Worm (Caenorhabditis elegans) whole organism, L2 larva: ENCODE data around the gene syx-6.
A peak's percentile ranks its signal among the peaks of the same experiment; 100 is the strongest.

ENCODE experiments used
- F13H6.1 ChIP-seq: sonication (generic microtip); optimal IDR thresholded peaks from 2 replicates; lab custom pipeline; 2016; ENCODE audit warnings: missing genetic modification characterization, missing compliant biosample characterization
- R02D3.7 ChIP-seq: fragments of 150-350 bp; optimal IDR thresholded peaks from 2 replicates; lab custom pipeline; 2014; ENCODE audit warnings: missing biosample characterization, missing genetic modification characterization
- alr-1 ChIP-seq: fragments of 150-350 bp; optimal IDR thresholded peaks from 2 replicates; lab custom pipeline; 2014; ENCODE audit warnings: missing biosample characterization, missing genetic modification characterization
- ama-1 ChIP-seq: fragments of 150-350 bp; optimal IDR thresholded peaks from 2 replicates; lab custom pipeline; 2018; ENCODE audit warnings: inconsistent platforms
- blmp-1 ChIP-seq: sonication (generic microtip); optimal IDR thresholded peaks from 2 replicates; lab custom pipeline; 2017; ENCODE audit warnings: missing genetic modification characterization, mild to moderate bottlenecking, missing compliant biosample characterization, antibody characterized with exemption, moderate library complexity; ENCODE audit not compliant: insufficient read depth
- ceh-16 ChIP-seq: fragments of 150-350 bp; optimal IDR thresholded peaks from 2 replicates; lab custom pipeline; 2014; ENCODE audit warnings: missing biosample characterization, missing genetic modification characterization
- ceh-82 ChIP-seq: fragments of 150-350 bp; optimal IDR thresholded peaks from 2 replicates; lab custom pipeline; 2014; ENCODE audit warnings: missing biosample characterization, missing genetic modification characterization
- crh-2 ChIP-seq: sonication (generic microtip); optimal IDR thresholded peaks from 2 replicates; lab custom pipeline; 2017; ENCODE audit warnings: missing biosample characterization, missing genetic modification characterization
- dmd-4 ChIP-seq: sonication (generic microtip); optimal IDR thresholded peaks from 2 replicates; lab custom pipeline; 2017; ENCODE audit warnings: missing biosample characterization, missing genetic modification characterization
- egl-27 ChIP-seq: sonication (generic microtip); optimal IDR thresholded peaks from 3 replicates; lab custom pipeline; 2017; ENCODE audit warnings: missing biosample characterization, missing genetic modification reagents, missing genetic modification characterization
- elt-3 ChIP-seq: sonication (generic microtip); optimal IDR thresholded peaks from 2 replicates; lab custom pipeline; 2017; ENCODE audit warnings: missing biosample characterization, missing genetic modification characterization
- fos-1 ChIP-seq: fragments of 150-350 bp; optimal IDR thresholded peaks from 2 replicates; lab custom pipeline; 2014; ENCODE audit warnings: missing biosample characterization, missing genetic modification characterization
- lin-11 ChIP-seq: fragments of 150-350 bp; sonication (generic microtip); optimal IDR thresholded peaks from 2 replicates; lab custom pipeline; 2014; ENCODE audit warnings: missing biosample characterization, missing genetic modification characterization, inconsistent platforms, mixed read lengths
- lin-13 ChIP-seq: fragments of 150-350 bp; optimal IDR thresholded peaks from 2 replicates; lab custom pipeline; 2014; ENCODE audit warnings: missing biosample characterization, missing genetic modification reagents, missing genetic modification characterization
- lin-39 ChIP-seq: fragments of 150-350 bp; optimal IDR thresholded peaks from 2 replicates; lab custom pipeline; 2014; ENCODE audit warnings: missing biosample characterization, missing genetic modification reagents, missing genetic modification characterization
- lsy-2 ChIP-seq, 2 experiments: fragments of 150-350 bp in 1 of 2; sonication (generic microtip) in 1 of 2; optimal IDR thresholded peaks; 2 replicates each; lab custom pipeline; 2014 to 2017; ENCODE audit warnings: missing biosample characterization in 2 of 2, missing genetic modification characterization in 2 of 2
- mab-5 ChIP-seq: fragments of 150-350 bp; optimal IDR thresholded peaks from 2 replicates; lab custom pipeline; 2014; ENCODE audit warnings: missing biosample characterization, missing genetic modification characterization
- mdl-1 ChIP-seq, 2 experiments: fragments of 150-350 bp in 1 of 2; sonication (generic microtip) in 1 of 2; optimal IDR thresholded peaks; 2 replicates each; lab custom pipeline; 2017; ENCODE audit warnings: missing biosample characterization in 2 of 2, missing genetic modification characterization in 2 of 2
- nhr-10 ChIP-seq: sonication (generic microtip); optimal IDR thresholded peaks from 2 replicates; lab custom pipeline; 2017; ENCODE audit warnings: missing biosample characterization, missing genetic modification characterization
- nhr-11 ChIP-seq: fragments of 150-350 bp; optimal IDR thresholded peaks from 2 replicates; lab custom pipeline; 2014; ENCODE audit warnings: missing biosample characterization, missing genetic modification characterization
- nhr-129 ChIP-seq: fragments of 150-350 bp; optimal IDR thresholded peaks from 2 replicates; lab custom pipeline; 2014; ENCODE audit warnings: missing biosample characterization, missing genetic modification characterization
- nhr-21 ChIP-seq: fragments of 150-350 bp; optimal IDR thresholded peaks from 2 replicates; lab custom pipeline; 2014; ENCODE audit warnings: missing biosample characterization, missing genetic modification characterization
- nhr-23 ChIP-seq: fragments of 150-350 bp; optimal IDR thresholded peaks from 2 replicates; lab custom pipeline; 2014; ENCODE audit warnings: missing biosample characterization, missing genetic modification reagents, missing genetic modification characterization
- nhr-237 ChIP-seq: fragments of 150-350 bp; optimal IDR thresholded peaks from 2 replicates; lab custom pipeline; 2014; ENCODE audit warnings: missing biosample characterization, missing genetic modification characterization
- nhr-25 ChIP-seq: fragments of 150-350 bp; sonication (generic microtip); optimal IDR thresholded peaks from 3 replicates; lab custom pipeline; 2014; ENCODE audit warnings: missing biosample characterization, missing genetic modification characterization
- nhr-6 ChIP-seq: fragments of 150-350 bp; optimal IDR thresholded peaks from 2 replicates; lab custom pipeline; 2014; ENCODE audit warnings: missing biosample characterization, missing genetic modification characterization
- nhr-77 ChIP-seq: fragments of 150-350 bp; optimal IDR thresholded peaks from 2 replicates; lab custom pipeline; 2014; ENCODE audit warnings: missing biosample characterization, missing genetic modification characterization
- sem-4 ChIP-seq: fragments of 150-350 bp; optimal IDR thresholded peaks from 2 replicates; lab custom pipeline; 2014; ENCODE audit warnings: missing biosample characterization, missing genetic modification reagents, missing genetic modification characterization
- skn-1 ChIP-seq: sonication (generic microtip); optimal IDR thresholded peaks from 2 replicates; lab custom pipeline; 2017; ENCODE audit warnings: missing biosample characterization, missing genetic modification characterization
- sma-3 ChIP-seq: sonication (generic microtip); optimal IDR thresholded peaks from 2 replicates; lab custom pipeline; 2016; ENCODE audit warnings: missing genetic modification reagents, missing genetic modification characterization, missing compliant biosample characterization
- sma-9 ChIP-seq, 2 experiments: fragments of 150-350 bp in 1 of 2; sonication (generic microtip) in 1 of 2; optimal IDR thresholded peaks; 2 replicates each; lab custom pipeline; 2014 to 2016; ENCODE audit warnings: missing genetic modification characterization in 2 of 2, mild to moderate bottlenecking in 1 of 2, missing biosample characterization in 1 of 2, missing compliant biosample characterization in 1 of 2, missing genetic modification reagents in 1 of 2, moderate library complexity in 1 of 2
- snpc-4 ChIP-seq: fragments of 150-350 bp; optimal IDR thresholded peaks from 2 replicates; lab custom pipeline; 2014; ENCODE audit warnings: missing biosample characterization, missing genetic modification characterization
- unc-39 ChIP-seq: fragments of 150-350 bp; optimal IDR thresholded peaks from 2 replicates; lab custom pipeline; 2014; ENCODE audit warnings: missing biosample characterization, missing genetic modification characterization
- ztf-11 ChIP-seq: sonication (generic microtip); optimal IDR thresholded peaks from 2 replicates; lab custom pipeline; 2017; ENCODE audit warnings: missing biosample characterization, missing genetic modification characterization
- ztf-4 ChIP-seq: fragments of 150-350 bp; optimal IDR thresholded peaks from 2 replicates; lab custom pipeline; 2014; ENCODE audit warnings: missing biosample characterization, missing genetic modification characterization

The syx-6 gene

DNA sequence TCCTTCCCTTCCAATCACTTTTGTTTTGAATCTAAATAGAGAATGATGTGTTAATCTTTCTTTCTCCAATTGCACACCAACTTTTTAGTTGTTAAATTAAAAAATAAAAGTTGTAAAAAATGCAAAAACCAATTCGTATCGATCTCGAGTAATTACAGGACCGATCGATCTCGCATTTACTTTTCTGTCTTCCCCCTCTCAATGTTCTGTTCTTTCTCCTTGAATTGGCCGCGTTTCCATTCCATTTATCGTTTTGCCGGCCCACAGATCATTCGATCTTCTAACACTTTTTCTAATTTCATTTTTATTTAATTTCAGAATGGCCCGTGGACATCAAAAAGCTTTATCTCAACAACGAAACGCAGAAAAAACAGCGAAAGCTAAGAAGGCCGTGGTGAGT, 29.1 kb upstream of the syx-6 start, which contains the start of gene K10B3.1:
TSS of gene K10B3.1 (plus strand) at position 301 of the 400 bp plus-strand sequence.
- TF ChIP-seq ztf-11 (no peak), ceh-16 (tag; lab: Kevin White, UChicago) (no peak), nhr-21 (tag; lab: Kevin White, UChicago) (peak; percentile 10), mdl-1 (tag; optimal IDR thresholded peaks at IDR 0.05; lab: Kevin White, UChicago) (no peak)

DNA sequence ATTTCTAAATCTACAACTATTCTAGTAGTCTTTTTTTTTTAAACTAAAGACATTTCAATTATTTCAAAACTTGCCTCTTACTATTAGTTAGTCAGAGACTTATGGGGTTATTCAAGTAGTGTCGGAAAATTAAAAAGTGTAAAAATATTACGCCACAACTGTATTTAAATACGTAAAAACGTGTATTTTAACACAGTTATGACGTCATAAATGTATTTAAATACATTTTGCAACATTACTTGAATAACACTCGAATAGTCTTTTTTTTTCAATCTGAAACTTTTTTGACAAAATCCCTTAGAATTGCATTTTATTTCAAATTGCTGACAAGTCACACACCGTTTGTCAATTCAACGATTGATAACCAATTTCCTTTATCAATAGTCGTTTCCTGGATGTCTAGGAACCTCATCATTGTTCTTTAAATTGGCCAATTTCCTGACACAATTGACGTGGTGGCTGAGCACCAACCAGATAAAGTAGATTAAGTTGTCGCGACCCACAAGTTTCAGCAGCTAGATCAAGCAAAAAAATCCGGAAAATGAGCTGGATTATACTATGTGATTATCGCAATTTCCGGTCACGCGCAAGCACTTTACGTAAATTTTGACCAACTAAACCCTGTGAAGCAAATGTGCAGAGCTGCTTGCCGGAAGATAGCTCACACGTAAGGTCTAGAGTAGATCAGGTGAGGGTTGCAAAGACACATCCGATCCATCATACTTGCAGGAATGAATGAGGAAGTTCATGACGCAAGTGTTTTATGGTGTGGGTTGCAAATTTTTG, 24.6 kb upstream of the syx-6 start:
- TF ChIP-seq nhr-77 (tag; lab: Kevin White, UChicago) (no peak), nhr-21 (tag; lab: Kevin White, UChicago) (no peak), nhr-6 (tag; lab: Kevin White, UChicago) (no peak)

DNA sequence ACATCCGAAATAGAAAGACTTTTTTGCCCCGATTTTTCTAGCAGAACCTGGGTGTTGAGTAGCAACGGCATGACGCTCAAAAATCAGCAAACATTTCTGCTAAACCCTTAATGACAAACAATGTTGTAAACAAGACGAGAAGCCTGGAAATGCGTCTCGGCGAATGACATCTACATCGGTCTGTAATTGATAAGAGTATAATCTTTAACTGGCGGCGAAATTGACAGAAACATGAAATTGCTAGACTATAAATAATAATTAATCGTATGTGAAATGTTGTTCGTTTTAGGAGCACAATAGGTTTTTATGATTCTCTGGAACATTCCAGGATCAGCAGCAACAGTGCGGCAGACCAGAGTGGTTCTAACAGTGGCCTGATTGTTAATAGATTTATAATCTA, 22.6 kb upstream of the syx-6 start:
- TF ChIP-seq fos-1 (peak; percentile 20), sma-9 (GFP tag; optimal IDR thresholded peaks at IDR 0.05; lab: Kevin White, UChicago) (peak; percentile 19), sma-9 (tag; optimal IDR thresholded peaks at IDR 0.05; lab: Kevin White, UChicago) (no peak), nhr-77 (tag; lab: Kevin White, UChicago) (no peak), lin-13 (no peak)

DNA sequence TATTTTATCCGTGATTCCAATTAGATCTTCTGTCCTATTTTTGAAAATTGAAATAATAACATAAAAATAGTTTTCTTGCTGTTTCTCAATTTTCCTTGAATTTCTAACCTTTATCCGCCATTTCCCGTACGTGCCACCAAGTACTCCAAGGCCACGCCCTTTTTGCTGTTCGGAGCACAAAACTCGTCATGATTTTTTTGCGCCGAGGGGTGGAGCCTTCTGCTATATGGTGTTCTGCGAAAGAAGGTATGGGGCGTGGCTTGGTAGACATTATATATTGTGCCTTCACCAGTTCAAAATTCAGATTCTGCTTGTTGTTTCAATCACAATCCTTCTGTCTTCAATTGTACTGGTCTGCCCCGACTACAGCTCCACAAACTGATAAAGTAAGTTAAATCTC, 19.1 kb upstream of the syx-6 start, which contains the start of gene C15C7.4:
TSS of gene C15C7.4 (plus strand) at position 301 of the 400 bp plus-strand sequence.
- TF ChIP-seq nhr-21 (tag; lab: Kevin White, UChicago) (no peak), lsy-2 (tag; optimal IDR thresholded peaks at IDR 0.05; lab: Kevin White, UChicago) (no peak), mdl-1 (tag; optimal IDR thresholded peaks at IDR 0.05; lab: Kevin White, UChicago) (no peak), elt-3 (tag; lab: Kevin White, UChicago) (no peak), nhr-25 (tag; lab: Kevin White, UChicago) (no peak), snpc-4 (tag; lab: Kevin White, UChicago) (no peak), nhr-11 (tag; lab: Kevin White, UChicago) (no peak), unc-39 (tag; lab: Kevin White, UChicago) (no peak), blmp-1 (tag; lab: Kevin White, UChicago) (no peak), lin-39 (no peak), nhr-6 (tag; lab: Kevin White, UChicago) (no peak), crh-2 (tag; lab: Kevin White, UChicago) (no peak), ama-1 (lab: Kevin White, UChicago) (no peak), ceh-82 (no peak), lin-11 (tag; lab: Kevin White, UChicago) (no peak)
- TF ChIP-seq, all 48 proteins: peak for 0

DNA sequence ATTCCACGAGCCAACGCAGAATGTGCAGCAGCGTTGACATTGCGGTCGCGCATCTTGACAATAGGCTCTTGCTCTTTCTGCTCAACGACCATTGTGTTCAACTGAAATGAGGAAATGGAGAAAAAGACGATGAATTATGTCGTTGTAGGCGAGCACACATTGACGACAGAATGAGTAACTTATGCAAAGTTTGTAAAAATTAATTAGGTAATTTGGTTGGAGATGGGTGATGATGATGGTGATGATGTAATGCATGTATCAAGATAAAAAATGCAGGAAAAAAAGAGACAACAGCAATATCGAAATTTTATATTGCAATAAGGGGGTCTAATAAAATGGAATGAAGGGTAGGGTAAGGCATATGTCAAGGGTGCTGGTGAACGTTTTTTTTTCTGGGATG, 12.0 kb upstream of the syx-6 start, which contains the start of gene bbln-1:
TSS of gene bbln-1 (minus strand) at position 101 of the 400 bp plus-strand sequence.
- TF ChIP-seq elt-3 (tag; lab: Kevin White, UChicago) (no peak), sma-3 (GFP tag; lab: Kevin White, UChicago) (no peak), nhr-237 (tag; lab: Kevin White, UChicago) (no peak), dmd-4 (tag; lab: Kevin White, UChicago) (no peak), snpc-4 (tag; lab: Kevin White, UChicago) (no peak), ceh-16 (tag; lab: Kevin White, UChicago) (no peak), egl-27 (tag; lab: Kevin White, UChicago) (no peak)
- TF ChIP-seq, all 48 proteins: peak for 0

DNA sequence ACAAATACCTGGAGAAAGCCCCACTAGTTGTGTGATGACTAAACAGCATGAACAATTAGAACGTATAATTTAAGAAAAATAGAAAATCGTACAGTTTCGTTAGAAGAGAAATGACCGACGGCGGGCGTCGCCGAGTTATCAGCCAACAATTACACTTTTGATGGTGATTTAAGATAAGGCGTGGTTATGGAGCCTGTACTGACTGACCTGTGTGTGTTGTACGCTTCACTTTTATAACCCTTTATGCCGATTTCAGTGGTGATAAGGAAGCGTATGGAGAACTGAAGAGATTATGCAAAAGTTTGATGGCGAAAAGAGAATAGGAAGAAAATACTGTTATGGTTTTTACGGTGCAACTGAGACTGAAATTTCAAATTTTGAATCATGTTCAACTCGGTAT, 11.2 kb upstream of the syx-6 start:
- TF ChIP-seq egl-27 (tag; lab: Kevin White, UChicago) (peak; percentile 6), nhr-237 (tag; lab: Kevin White, UChicago) (no peak), crh-2 (tag; lab: Kevin White, UChicago) (peak; percentile 46), fos-1 (peak; percentile 92), ztf-11 (no peak), sma-3 (GFP tag; lab: Kevin White, UChicago) (peak; percentile 20), lin-39 (no peak), nhr-10 (tag; lab: Kevin White, UChicago) (no peak), sem-4 (tag; lab: Kevin White, UChicago) (no peak), lin-13 (no peak), lin-11 (tag; lab: Kevin White, UChicago) (no peak), nhr-11 (tag; lab: Kevin White, UChicago) (no peak), R02D3.7 (tag; lab: Kevin White, UChicago) (no peak), nhr-129 (tag; lab: Kevin White, UChicago) (peak; percentile 5), dmd-4 (tag; lab: Kevin White, UChicago) (no peak), mab-5 (no peak), skn-1 (no peak), alr-1 (tag; lab: Kevin White, UChicago) (no peak), sma-9 (GFP tag; optimal IDR thresholded peaks at IDR 0.05; lab: Kevin White, UChicago) (peak; percentile 63), sma-9 (tag; optimal IDR thresholded peaks at IDR 0.05; lab: Kevin White, UChicago) (no peak), F13H6.1 (peak; percentile 65), nhr-23 (no peak), ztf-4 (tag; lab: Kevin White, UChicago) (no peak)
